Worm (Caenorhabditis elegans) whole organism, mixed stage, embryonic: Measurements from ENCODE around the gene C33C12.11.

Source experiments
- hlh-1 ChIP-seq: fragments of 150-350 bp; optimal IDR thresholded peaks from 2 replicates; lab custom pipeline; 2014; ENCODE audit warnings: missing biosample characterization, missing genetic modification reagents, missing genetic modification characterization
- lsy-2 ChIP-seq: fragments of 150-350 bp; optimal IDR thresholded peaks from 2 replicates; lab custom pipeline; 2014; ENCODE audit warnings: missing biosample characterization, missing genetic modification characterization
- nhr-237 ChIP-seq: fragments of 150-350 bp; optimal IDR thresholded peaks from 2 replicates; lab custom pipeline; 2014; ENCODE audit warnings: missing biosample characterization, missing genetic modification characterization
- snpc-4 ChIP-seq: fragments of 150-350 bp; optimal IDR thresholded peaks from 2 replicates; lab custom pipeline; 2014; ENCODE audit warnings: missing biosample characterization, missing genetic modification characterization
- tbx-8 ChIP-seq: fragments of 200-800 bp; sonication (Bioruptor generic); optimal IDR thresholded peaks from 2 replicates; lab custom pipeline; 2018; ENCODE audit warnings: mild to moderate bottlenecking, missing genetic modification characterization, moderate library complexity, missing compliant biosample characterization
- unc-62 ChIP-seq: fragments of 150-350 bp; optimal IDR thresholded peaks from 2 replicates; lab custom pipeline; 2014; ENCODE audit warnings: missing biosample characterization, missing genetic modification reagents, missing genetic modification characterization
- ztf-11 ChIP-seq: fragments of 150-350 bp; optimal IDR thresholded peaks from 2 replicates; lab custom pipeline; 2014; ENCODE audit warnings: missing biosample characterization, missing genetic modification characterization

DNA sequence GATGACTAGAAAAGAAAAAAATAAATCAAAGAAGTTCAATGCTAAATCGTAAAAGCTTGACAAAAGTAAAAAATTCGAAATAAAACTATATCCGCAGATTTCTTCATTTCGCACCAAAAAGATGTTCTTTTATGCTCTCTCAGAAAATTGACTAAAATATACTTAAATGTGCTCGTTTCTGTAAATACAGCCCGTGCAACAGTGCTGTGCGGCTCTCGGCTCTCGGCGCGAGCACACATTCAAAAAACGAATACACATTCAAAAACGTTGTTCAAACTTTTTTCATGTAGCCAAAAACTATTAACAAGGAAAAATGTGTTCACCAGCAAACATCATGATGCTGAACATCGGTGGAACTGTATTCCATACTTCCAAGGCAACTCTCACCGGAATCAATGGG, 22.8 kb downstream of the C33C12.11 start, which contains the start of gene C40A11.3:
- TF ChIP-seq snpc-4 (tag; lab: Kevin White, UChicago): no peak
- TF ChIP-seq lsy-2 (tag; lab: Kevin White, UChicago): no peak
- no peak for TF ChIP-seq hlh-1
- no peak for TF ChIP-seq unc-62
- no peak for TF ChIP-seq nhr-237 (tag; lab: Kevin White, UChicago)
- TF ChIP-seq ztf-11: no peak
- no peak for TF ChIP-seq tbx-8 (GFP tag; lab: Kevin White, UChicago)
